Worm (Caenorhabditis elegans) whole organism, L3 larva: ENCODE measurements around the gene mdt-4.

Source experiments
- ZK546.5 ChIP-seq: sonication (generic microtip); optimal IDR thresholded peaks from 2 replicates; lab custom pipeline; 2017; ENCODE audit warnings: missing biosample characterization, missing genetic modification characterization
- ama-1 ChIP-seq: fragments of 150-350 bp; optimal IDR thresholded peaks from 2 replicates; lab custom pipeline; 2018
- ceh-28 ChIP-seq: fragments of 150-350 bp; optimal IDR thresholded peaks from 2 replicates; lab custom pipeline; 2014; ENCODE audit warnings: missing biosample characterization, missing genetic modification reagents, missing genetic modification characterization
- daf-12 ChIP-seq: fragments of 150-350 bp; optimal IDR thresholded peaks from 2 replicates; lab custom pipeline; 2014; ENCODE audit warnings: missing biosample characterization, missing genetic modification reagents, missing genetic modification characterization
- egl-27 ChIP-seq: sonication (generic microtip); optimal IDR thresholded peaks from 4 replicates; lab custom pipeline; 2017; ENCODE audit warnings: missing biosample characterization, missing genetic modification reagents, missing genetic modification characterization
- egl-5 ChIP-seq: fragments of 150-350 bp; optimal IDR thresholded peaks from 2 replicates; lab custom pipeline; 2017; ENCODE audit warnings: missing biosample characterization, missing genetic modification reagents, missing genetic modification characterization, inconsistent platforms
- elt-1 ChIP-seq: fragments of 150-350 bp; optimal IDR thresholded peaks from 2 replicates; lab custom pipeline; 2014; ENCODE audit warnings: missing biosample characterization, missing genetic modification characterization
- eor-1 ChIP-seq, 2 experiments: fragments of 150-350 bp; optimal IDR thresholded peaks; 2 replicates each; lab custom pipeline; 2014 to 2018; ENCODE audit warnings: missing biosample characterization in 2 of 2, missing genetic modification characterization in 2 of 2
- fkh-2 ChIP-seq: fragments of 150-350 bp; optimal IDR thresholded peaks from 2 replicates; lab custom pipeline; 2014; ENCODE audit warnings: missing biosample characterization, missing genetic modification reagents, missing genetic modification characterization
- fos-1 ChIP-seq: fragments of 150-350 bp; optimal IDR thresholded peaks from 2 replicates; lab custom pipeline; 2014; ENCODE audit warnings: missing biosample characterization, missing genetic modification characterization
- hmg-11 ChIP-seq: sonication (generic microtip); optimal IDR thresholded peaks from 2 replicates; lab custom pipeline; 2016; ENCODE audit warnings: missing genetic modification characterization, missing compliant biosample characterization
- jun-1 ChIP-seq: fragments of 150-350 bp; optimal IDR thresholded peaks from 2 replicates; lab custom pipeline; 2014; ENCODE audit warnings: missing biosample characterization, missing genetic modification reagents, missing genetic modification characterization
- lin-39 ChIP-seq: fragments of 150-350 bp; optimal IDR thresholded peaks from 2 replicates; lab custom pipeline; 2018; ENCODE audit warnings: missing biosample characterization, missing genetic modification reagents, missing genetic modification characterization
- lsy-12 ChIP-seq: sonication (generic microtip); optimal IDR thresholded peaks from 2 replicates; lab custom pipeline; 2016; ENCODE audit warnings: mild to moderate bottlenecking, missing genetic modification characterization, missing compliant biosample characterization
- mml-1 ChIP-seq: fragments of 150-350 bp; sonication (generic microtip); optimal IDR thresholded peaks from 3 replicates; lab custom pipeline; 2014; ENCODE audit warnings: missing biosample characterization, missing genetic modification characterization
- nfya-1 ChIP-seq: sonication (generic microtip); optimal IDR thresholded peaks from 2 replicates; lab custom pipeline; 2017; ENCODE audit warnings: missing genetic modification characterization, mild to moderate bottlenecking, missing compliant biosample characterization, antibody characterized with exemption, moderate library complexity; ENCODE audit not compliant: insufficient read depth
- nhr-23 ChIP-seq: fragments of 150-350 bp; optimal IDR thresholded peaks from 2 replicates; lab custom pipeline; 2014; ENCODE audit warnings: missing biosample characterization, missing genetic modification reagents, missing genetic modification characterization
- nhr-25 ChIP-seq: sonication (generic microtip); optimal IDR thresholded peaks from 2 replicates; lab custom pipeline; 2017; ENCODE audit warnings: missing biosample characterization, missing genetic modification characterization
- nhr-28 ChIP-seq: fragments of 150-350 bp; optimal IDR thresholded peaks from 2 replicates; lab custom pipeline; 2014; ENCODE audit warnings: missing biosample characterization, missing genetic modification characterization
- nhr-76 ChIP-seq: fragments of 150-350 bp; sonication (generic microtip); optimal IDR thresholded peaks from 5 replicates; lab custom pipeline; 2014; ENCODE audit warnings: missing biosample characterization, missing genetic modification characterization
- pqm-1 ChIP-seq: fragments of 150-350 bp; optimal IDR thresholded peaks from 2 replicates; lab custom pipeline; 2017; ENCODE audit warnings: missing biosample characterization, missing genetic modification characterization, inconsistent platforms
- sea-2 ChIP-seq: fragments of 150-350 bp; sonication (generic microtip); optimal IDR thresholded peaks from 4 replicates; lab custom pipeline; 2014; ENCODE audit warnings: missing biosample characterization, missing genetic modification reagents, missing genetic modification characterization
- skn-1 ChIP-seq: fragments of 150-350 bp; optimal IDR thresholded peaks from 2 replicates; lab custom pipeline; 2014; ENCODE audit warnings: missing biosample characterization, missing genetic modification characterization
- snpc-4 ChIP-seq: fragments of 150-350 bp; optimal IDR thresholded peaks from 2 replicates; lab custom pipeline; 2014; ENCODE audit warnings: missing biosample characterization, missing genetic modification characterization
- tbx-2 ChIP-seq: sonication (generic microtip); optimal IDR thresholded peaks from 2 replicates; lab custom pipeline; 2016; ENCODE audit warnings: mild to moderate bottlenecking, missing genetic modification characterization, missing compliant biosample characterization
- zag-1 ChIP-seq: fragments of 150-350 bp; optimal IDR thresholded peaks from 2 replicates; lab custom pipeline; 2014; ENCODE audit warnings: missing biosample characterization, missing genetic modification characterization
- ztf-4 ChIP-seq: fragments of 150-350 bp; optimal IDR thresholded peaks from 2 replicates; lab custom pipeline; 2014; ENCODE audit warnings: missing biosample characterization, missing genetic modification characterization

Gene mdt-4

DNA sequence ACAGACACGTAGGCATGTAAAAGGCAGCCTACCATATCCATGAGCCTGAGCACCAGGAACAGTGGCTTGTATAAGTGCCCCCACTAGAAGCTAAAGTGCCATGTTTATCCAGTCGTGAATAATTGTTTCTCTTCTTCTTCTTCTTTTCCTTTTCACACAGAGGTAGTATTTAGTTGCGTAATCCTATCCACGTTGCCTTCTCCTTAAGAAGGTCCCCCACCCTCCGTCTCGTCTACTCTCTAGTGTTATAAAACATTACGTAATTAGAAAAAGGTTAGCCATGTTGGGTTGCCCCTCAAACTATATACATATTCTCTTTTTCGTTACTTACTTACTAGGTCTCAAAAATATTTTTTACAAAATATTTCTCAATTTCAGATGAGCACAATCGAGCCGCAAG lies 42.9 kb upstream of the mdt-4 start:
- TF ChIP-seq ceh-28 (tag; lab: Kevin White, UChicago) (no peak), pqm-1 (tag; lab: Kevin White, UChicago) (no peak), snpc-4 (no peak), zag-1 (tag; lab: Kevin White, UChicago) (no peak), tbx-2 (tag; lab: Kevin White, UChicago) (no peak)

DNA sequence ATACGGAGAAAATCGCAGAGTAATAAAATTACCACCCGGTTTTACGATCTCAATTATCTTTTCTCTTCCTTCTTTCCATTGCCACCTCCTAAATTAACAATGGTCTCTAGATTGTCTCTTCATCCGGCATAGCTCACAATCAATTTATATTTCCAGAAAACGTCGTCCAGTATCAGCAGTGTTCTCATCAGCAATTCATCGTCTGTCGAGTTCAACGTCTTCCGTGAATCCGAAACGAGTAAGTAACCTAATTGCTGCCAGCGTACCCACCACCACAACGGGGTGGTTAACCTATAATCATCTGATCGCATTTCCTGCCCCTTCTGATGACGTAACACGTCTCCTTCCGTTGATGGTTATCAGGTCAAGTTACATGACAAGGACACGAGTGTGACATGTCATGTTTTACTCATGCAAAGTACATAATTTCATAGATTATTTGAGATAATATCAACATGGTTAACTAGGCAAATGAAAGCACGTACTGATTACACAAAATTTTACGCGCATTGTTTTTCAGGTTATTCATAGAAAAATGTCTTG lies 42.3 kb upstream of the mdt-4 start:
- TF ChIP-seq elt-1 (tag; lab: Kevin White, UChicago) = peak; percentile 65
- TF ChIP-seq nhr-28 (tag; lab: Kevin White, UChicago) = no peak
- TF ChIP-seq nhr-23 (tag; lab: Kevin White, UChicago) = peak; percentile 74
- TF ChIP-seq fkh-2 (tag; lab: Kevin White, UChicago) = no peak

DNA sequence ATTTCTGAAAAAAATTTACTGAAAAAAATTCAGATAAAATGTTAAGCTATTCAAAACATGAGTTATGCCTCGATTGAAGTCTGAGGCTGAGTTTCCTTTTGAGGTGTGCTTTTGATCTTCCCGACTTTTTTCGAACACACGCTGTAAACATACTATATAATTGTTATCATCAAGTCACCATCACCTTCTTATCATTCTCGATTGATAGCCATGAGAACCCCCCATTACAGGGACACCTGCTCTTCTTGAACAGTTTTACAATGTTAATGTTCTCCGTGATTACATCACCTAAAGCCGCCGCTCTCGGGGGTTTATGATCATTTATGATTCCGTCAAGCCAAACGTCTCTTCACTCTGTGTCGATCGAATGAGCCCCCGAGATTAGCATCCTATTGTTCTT lies 40.4 kb upstream of the mdt-4 start:
- TF ChIP-seq nhr-28 (tag; lab: Kevin White, UChicago) = no peak
- TF ChIP-seq ama-1 (lab: Kevin White, UChicago) = no peak
- TF ChIP-seq ztf-4 (tag; lab: Kevin White, UChicago) = no peak
- no peak for TF ChIP-seq nhr-25 (tag; lab: Kevin White, UChicago)
- no peak for TF ChIP-seq skn-1 (tag; lab: Kevin White, UChicago)
- TF ChIP-seq nhr-76 (tag; lab: Kevin White, UChicago) = no peak
- no peak for TF ChIP-seq jun-1 (tag; lab: Kevin White, UChicago)
- no peak for TF ChIP-seq sea-2 (GFP tag; lab: Kevin White, UChicago)
- TF ChIP-seq daf-12 (tag; lab: Kevin White, UChicago) = no peak
- no peak for TF ChIP-seq eor-1 (tag; optimal IDR thresholded peaks at IDR 0.05; lab: Kevin White, UChicago)
- no peak for TF ChIP-seq fkh-2 (tag; lab: Kevin White, UChicago)

DNA sequence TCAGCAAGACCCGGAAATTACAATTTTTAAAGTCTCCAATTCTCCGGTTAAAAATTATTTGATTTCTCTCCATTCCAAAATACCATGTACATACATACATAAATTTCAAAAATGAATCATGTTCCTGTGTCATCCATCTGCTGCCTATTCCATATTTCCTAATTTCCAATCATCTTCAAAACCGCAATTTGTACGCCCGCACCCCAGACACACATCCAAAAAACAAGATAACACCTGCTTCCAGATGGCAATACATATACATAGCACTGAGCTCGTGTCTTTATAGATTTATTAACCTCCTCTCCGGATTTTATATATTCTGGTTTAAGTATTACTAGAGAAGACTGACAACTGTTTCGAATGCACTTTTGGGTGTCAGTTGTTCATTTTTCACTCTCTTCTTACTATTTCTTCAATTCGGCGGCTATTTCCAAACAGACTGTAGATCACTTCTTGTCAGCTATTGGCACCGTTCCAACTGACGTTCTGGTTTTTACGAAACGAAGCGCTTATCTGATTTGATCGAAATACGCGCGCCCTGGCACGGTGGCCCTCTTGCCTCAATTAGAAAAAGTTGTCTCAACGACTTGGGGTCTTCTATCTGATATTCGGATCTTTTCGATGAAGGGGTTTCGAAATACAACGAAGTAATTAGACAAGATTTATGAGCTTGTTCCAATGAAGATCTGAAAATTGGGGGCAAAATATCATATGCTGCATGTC lies 38.1 kb upstream of the mdt-4 start:
- TF ChIP-seq lsy-12 (tag; lab: Kevin White, UChicago) = no peak
- TF ChIP-seq hmg-11 (tag; lab: Kevin White, UChicago) = no peak
- TF ChIP-seq nhr-25 (tag; lab: Kevin White, UChicago) = peak; percentile 22
- peak; percentile 83 for TF ChIP-seq elt-1 (tag; lab: Kevin White, UChicago)

DNA sequence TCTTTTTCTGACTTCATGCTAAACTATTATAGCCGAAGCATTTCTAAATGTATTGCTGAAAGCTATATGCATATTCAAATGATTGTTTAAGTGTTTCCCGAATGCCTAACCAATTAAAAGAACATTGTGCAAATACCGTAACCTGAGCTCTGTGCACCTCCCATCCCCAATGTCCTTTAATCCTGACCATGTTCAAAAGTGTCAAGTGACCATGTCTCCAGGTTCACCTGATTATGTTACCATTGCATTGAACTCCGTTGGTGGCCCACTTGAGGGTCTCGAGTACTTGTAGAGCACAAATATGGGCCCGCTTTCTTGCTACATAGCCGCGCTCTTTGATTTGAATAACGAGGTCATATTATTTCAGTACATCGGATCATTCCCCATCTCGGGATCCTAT lies 31.6 kb upstream of the mdt-4 start:
- no peak for TF ChIP-seq pqm-1 (tag; lab: Kevin White, UChicago)
- TF ChIP-seq ztf-4 (tag; lab: Kevin White, UChicago) = no peak
- TF ChIP-seq elt-1 (tag; lab: Kevin White, UChicago) = no peak

DNA sequence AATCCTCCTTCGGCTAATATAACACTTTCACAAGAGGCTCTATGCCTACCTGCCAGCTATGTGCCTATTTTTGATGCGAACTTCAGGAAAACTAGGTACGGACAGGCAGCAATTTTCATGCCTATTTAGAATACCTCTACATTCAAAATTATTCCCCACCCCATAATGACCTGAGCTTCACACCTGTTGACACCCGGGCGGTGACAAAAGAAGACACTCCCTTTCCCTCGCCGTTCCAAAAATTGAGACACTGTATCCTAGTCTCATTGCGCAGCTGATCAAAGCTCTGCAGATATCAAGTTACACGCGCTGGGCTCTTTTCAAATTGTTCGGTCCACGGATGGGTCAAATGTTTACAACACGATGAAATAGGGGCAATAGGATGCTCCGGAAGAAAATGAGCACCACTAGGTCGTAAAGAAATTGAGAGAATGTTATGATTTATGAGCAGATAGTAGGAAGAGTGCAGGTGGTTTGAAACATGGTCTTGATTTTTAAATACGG lies 30.8 kb upstream of the mdt-4 start:
- TF ChIP-seq egl-27 (tag; lab: Kevin White, UChicago) = no peak
- TF ChIP-seq fos-1 = no peak
- TF ChIP-seq elt-1 (tag; lab: Kevin White, UChicago) = no peak
- TF ChIP-seq ztf-4 (tag; lab: Kevin White, UChicago) = no peak
- TF ChIP-seq mml-1 (tag; lab: Kevin White, UChicago) = no peak
- no peak for TF ChIP-seq ceh-28 (tag; lab: Kevin White, UChicago)
- TF ChIP-seq nhr-76 (tag; lab: Kevin White, UChicago) = no peak
- no peak for TF ChIP-seq egl-5 (tag; lab: Kevin White, UChicago)
- no peak for TF ChIP-seq fkh-2 (tag; lab: Kevin White, UChicago)
- TF ChIP-seq ZK546.5 (tag; lab: Kevin White, UChicago) = no peak
- TF ChIP-seq nfya-1 (tag; lab: Kevin White, UChicago) = no peak
- TF ChIP-seq lin-39 (tag; lab: Kevin White, UChicago) = no peak
- TF ChIP-seq zag-1 (tag; lab: Kevin White, UChicago) = no peak
- no peak for TF ChIP-seq tbx-2 (tag; lab: Kevin White, UChicago)
